Fruit fly (Drosophila melanogaster) whole organism, embryonic: ENCODE data around the gene CG2841.
A peak's percentile ranks its signal among the peaks of the same experiment; 100 is the strongest.

Experiments used
- BEAF-32 ChIP-seq: fragments of 200-800 bp; sonication (Bioruptor generic); optimal IDR thresholded peaks from 3 replicates; lab custom pipeline; 2017; ENCODE audit warnings: missing biosample characterization, missing genetic modification characterization, mild to moderate bottlenecking, moderate library complexity, missing genetic modification reagents
- CG10462 ChIP-seq: fragments of 200-800 bp; sonication (Bioruptor generic); optimal IDR thresholded peaks from 2 replicates; lab custom pipeline; 2016; ENCODE audit warnings: missing biosample characterization, missing genetic modification characterization
- CG10654 ChIP-seq: fragments of 200-800 bp; sonication (Bioruptor generic); optimal IDR thresholded peaks from 2 replicates; lab custom pipeline; 2016; ENCODE audit warnings: missing biosample characterization, missing genetic modification characterization
- CG15601 ChIP-seq: fragments of 200-800 bp; sonication (Bioruptor generic); optimal IDR thresholded peaks from 3 replicates; lab custom pipeline; 2019; ENCODE audit warnings: missing biosample characterization, mild to moderate bottlenecking, missing genetic modification characterization, moderate library complexity
- CG16863 ChIP-seq: fragments of 200-800 bp; sonication (Bioruptor generic); optimal IDR thresholded peaks from 3 replicates; lab custom pipeline; 2016; ENCODE audit warnings: missing biosample characterization, missing genetic modification characterization
- CG17912 ChIP-seq: fragments of 200-800 bp; sonication (Bioruptor generic); optimal IDR thresholded peaks from 2 replicates; lab custom pipeline; 2018; ENCODE audit warnings: missing biosample characterization, mild to moderate bottlenecking, missing genetic modification characterization
- CG18599 ChIP-seq: fragments of 200-800 bp; sonication (Bioruptor generic); optimal IDR thresholded peaks from 3 replicates; lab custom pipeline; 2017; ENCODE audit warnings: missing biosample characterization, missing genetic modification characterization, mild to moderate bottlenecking, moderate library complexity, missing genetic modification reagents
- CG3995 ChIP-seq: fragments of 200-800 bp; sonication (Bioruptor generic); optimal IDR thresholded peaks from 3 replicates; lab custom pipeline; 2016; ENCODE audit warnings: missing biosample characterization, missing genetic modification characterization
- CG4707 ChIP-seq: fragments of 200-800 bp; sonication (Bioruptor generic); optimal IDR thresholded peaks from 2 replicates; lab custom pipeline; 2018; ENCODE audit warnings: missing biosample characterization, mild to moderate bottlenecking, missing genetic modification characterization, moderate library complexity
- CG6254 ChIP-seq: fragments of 200-800 bp; sonication (Bioruptor generic); optimal IDR thresholded peaks from 3 replicates; lab custom pipeline; 2017; ENCODE audit warnings: mild to moderate bottlenecking, missing biosample characterization, missing genetic modification reagents, missing genetic modification characterization
- CG8281 ChIP-seq: fragments of 200-800 bp; sonication (Bioruptor generic); optimal IDR thresholded peaks from 2 replicates; lab custom pipeline; 2018; ENCODE audit warnings: missing biosample characterization, mild to moderate bottlenecking, missing genetic modification characterization, moderate library complexity
- CG9437 ChIP-seq: fragments of 200-800 bp; sonication (Bioruptor generic); optimal IDR thresholded peaks from 2 replicates; lab custom pipeline; 2018; ENCODE audit warnings: missing biosample characterization, mild to moderate bottlenecking, missing genetic modification characterization
- CTCF ChIP-seq: fragments of 200-800 bp; sonication (Bioruptor generic); optimal IDR thresholded peaks from 2 replicates; lab custom pipeline; 2017; ENCODE audit warnings: missing biosample characterization, mild to moderate bottlenecking, missing genetic modification characterization, moderate library complexity
- CoRest ChIP-seq: fragments of 200-800 bp; sonication (Bioruptor generic); optimal IDR thresholded peaks from 3 replicates; lab custom pipeline; 2018; ENCODE audit warnings: missing biosample characterization, mild to moderate bottlenecking, missing genetic modification characterization, moderate library complexity
- Deaf1 ChIP-seq: fragments of 200-800 bp; optimal IDR thresholded peaks from 3 replicates; lab custom pipeline; 2019; ENCODE audit warnings: missing biosample characterization, mild to moderate bottlenecking, missing genetic modification characterization, moderate library complexity
- Dip2 ChIP-seq: fragments of 200-800 bp; sonication (Bioruptor generic); IDR thresholded peaks from 2 replicates; pipeline ENCODE4 v1.3.6; 2022; ENCODE audit warnings: missing biosample characterization, missing genetic modification characterization
- E2f2 ChIP-seq: fragments of 200-800 bp; sonication (Bioruptor generic); IDR thresholded peaks from 2 replicates; pipeline ENCODE4 v1.3.6; 2022; ENCODE audit warnings: missing biosample characterization, missing genetic modification characterization
- Ets65A ChIP-seq: fragments of 200-800 bp; sonication (Bioruptor generic); peaks from one replicate; lab custom pipeline; 2016; ENCODE audit warnings: missing biosample characterization, missing genetic modification characterization
- Ets97D ChIP-seq: fragments of 200-800 bp; sonication (Bioruptor generic); optimal IDR thresholded peaks from 3 replicates; lab custom pipeline; 2016; ENCODE audit warnings: missing biosample characterization, missing genetic modification characterization
- Fer1 ChIP-seq: fragments of 200-800 bp; sonication (Bioruptor generic); optimal IDR thresholded peaks from 2 replicates; lab custom pipeline; 2017; ENCODE audit warnings: missing biosample characterization, mild to moderate bottlenecking, missing genetic modification characterization
- HLHmδ ChIP-seq: fragments of 200-800 bp; sonication (Bioruptor generic); optimal IDR thresholded peaks from 2 replicates; lab custom pipeline; 2018; ENCODE audit warnings: missing biosample characterization, mild to moderate bottlenecking, missing genetic modification characterization, moderate library complexity
- HmgZ ChIP-seq: fragments of 200-800 bp; sonication (Bioruptor generic); optimal IDR thresholded peaks from 2 replicates; lab custom pipeline; 2018; ENCODE audit warnings: missing biosample characterization, mild to moderate bottlenecking, missing genetic modification characterization
- Hmr ChIP-seq: fragments of 200-800 bp; sonication (Bioruptor generic); optimal IDR thresholded peaks from 3 replicates; lab custom pipeline; 2017; ENCODE audit warnings: mild to moderate bottlenecking, missing biosample characterization, missing genetic modification reagents, missing genetic modification characterization
- Jarid2 ChIP-seq: fragments of 200-800 bp; sonication (Bioruptor generic); optimal IDR thresholded peaks from 3 replicates; lab custom pipeline; 2017; ENCODE audit warnings: mild to moderate bottlenecking, missing biosample characterization, missing genetic modification reagents, missing genetic modification characterization
- MBD-R2 ChIP-seq: fragments of 200-800 bp; sonication (Bioruptor generic); IDR thresholded peaks from 2 replicates; pipeline ENCODE4 v1.3.6; 2022; ENCODE audit warnings: missing biosample characterization, missing genetic modification characterization
- Med ChIP-seq: fragments of 200-800 bp; sonication (Bioruptor generic); peaks from one replicate; lab custom pipeline; 2016; ENCODE audit warnings: missing biosample characterization, missing genetic modification characterization, mild to moderate bottlenecking, inconsistent platforms, moderate library complexity
- Oli ChIP-seq: fragments of 200-800 bp; sonication (Bioruptor generic); optimal IDR thresholded peaks from 2 replicates; lab custom pipeline; 2018; ENCODE audit warnings: missing biosample characterization, mild to moderate bottlenecking, missing genetic modification characterization, moderate library complexity
- Opbp ChIP-seq: fragments of 200-800 bp; sonication (Bioruptor generic); IDR thresholded peaks from 3 replicates; pipeline ENCODE4 v1.3.6; 2022; ENCODE audit warnings: missing biosample characterization, missing genetic modification characterization; ENCODE audit not compliant: partially characterized antibody
- Pdp1 ChIP-seq, 2 experiments: fragments of 200-800 bp; sonication (Bioruptor generic); optimal IDR thresholded peaks; 3 replicates each; lab custom pipeline; 2016; ENCODE audit warnings: missing biosample characterization in 2 of 2, missing genetic modification characterization in 2 of 2, mild to moderate bottlenecking in 1 of 2, moderate library complexity in 1 of 2
- Sox100B ChIP-seq: fragments of 200-800 bp; sonication (Bioruptor generic); optimal IDR thresholded peaks from 3 replicates; lab custom pipeline; 2018; ENCODE audit warnings: missing biosample characterization, mild to moderate bottlenecking, missing genetic modification characterization
- ac ChIP-seq: fragments of 200-800 bp; sonication (Bioruptor generic); optimal IDR thresholded peaks from 3 replicates; lab custom pipeline; 2017; ENCODE audit warnings: missing biosample characterization, mild to moderate bottlenecking, missing genetic modification characterization
- cg ChIP-seq: fragments of 200-800 bp; sonication (Bioruptor generic); optimal IDR thresholded peaks from 3 replicates; lab custom pipeline; 2019; ENCODE audit warnings: missing biosample characterization, mild to moderate bottlenecking, missing genetic modification characterization, moderate library complexity
- crp ChIP-seq, 2 experiments: fragments of 200-800 bp; sonication (Bioruptor generic); optimal IDR thresholded peaks; 2 replicates in 1 of 2; 3 replicates in 1 of 2; lab custom pipeline; 2017; ENCODE audit warnings: missing biosample characterization in 2 of 2, missing genetic modification characterization in 2 of 2, mild to moderate bottlenecking in 1 of 2, moderate library complexity in 1 of 2
- dimm ChIP-seq: fragments of 200-800 bp; sonication (Bioruptor generic); IDR thresholded peaks from 2 replicates; pipeline ENCODE4 v1.3.6; 2022; ENCODE audit warnings: missing biosample characterization, missing genetic modification characterization
- dpn ChIP-seq, 2 experiments: fragments of 200-800 bp; sonication (Bioruptor generic); optimal IDR thresholded peaks; 3 replicates each; lab custom pipeline; 2016; ENCODE audit warnings: missing biosample characterization in 2 of 2, missing genetic modification characterization in 2 of 2
- ewg ChIP-seq: fragments of 200-800 bp; sonication (Bioruptor generic); optimal IDR thresholded peaks from 3 replicates; lab custom pipeline; 2017; ENCODE audit warnings: mild to moderate bottlenecking, missing biosample characterization, missing genetic modification reagents, missing genetic modification characterization
- fd102C ChIP-seq: fragments of 200-800 bp; sonication (Bioruptor generic); optimal IDR thresholded peaks from 2 replicates; lab custom pipeline; 2018; ENCODE audit warnings: missing biosample characterization, mild to moderate bottlenecking, missing genetic modification characterization, moderate library complexity
- hth ChIP-seq: fragments of >200 bp; optimal IDR thresholded peaks from 2 replicates; lab custom pipeline; 2017; ENCODE audit warnings: inconsistent platforms
- jumu ChIP-seq: fragments of 200-800 bp; sonication (Bioruptor generic); optimal IDR thresholded peaks from 3 replicates; lab custom pipeline; 2016; ENCODE audit warnings: missing biosample characterization, missing genetic modification characterization
- nerfin-1 ChIP-seq: fragments of 200-800 bp; sonication (Bioruptor generic); optimal IDR thresholded peaks from 3 replicates; lab custom pipeline; 2019; ENCODE audit warnings: missing biosample characterization, mild to moderate bottlenecking, missing genetic modification characterization, moderate library complexity
- sc ChIP-seq, 3 experiments: fragments of >200 bp in 2 of 3; fragments of 200-800 bp in 1 of 3; sonication (Bioruptor generic) in 1 of 3; optimal IDR thresholded peaks; 2 replicates in 2 of 3; 3 replicates in 1 of 3; lab custom pipeline; 2017; ENCODE audit warnings: mild to moderate bottlenecking in 1 of 3, missing biosample characterization in 1 of 3, missing genetic modification characterization in 1 of 3, missing genetic modification reagents in 1 of 3
- sens ChIP-seq: fragments of 200-800 bp; sonication (Bioruptor generic); peaks from one replicate; lab custom pipeline; 2016; ENCODE audit warnings: missing biosample characterization, missing genetic modification characterization
- stwl ChIP-seq: fragments of 200-800 bp; sonication (Bioruptor generic); optimal IDR thresholded peaks from 3 replicates; lab custom pipeline; 2018; ENCODE audit warnings: missing biosample characterization, mild to moderate bottlenecking, missing genetic modification characterization, moderate library complexity
- wek ChIP-seq: fragments of 200-800 bp; sonication (Bioruptor generic); optimal IDR thresholded peaks from 3 replicates; lab custom pipeline; 2018; ENCODE audit warnings: missing biosample characterization, mild to moderate bottlenecking, missing genetic modification characterization, moderate library complexity
- yki ChIP-seq: fragments of >200 bp; optimal IDR thresholded peaks from 3 replicates; lab custom pipeline; 2018

CG2841 gene

DNA sequence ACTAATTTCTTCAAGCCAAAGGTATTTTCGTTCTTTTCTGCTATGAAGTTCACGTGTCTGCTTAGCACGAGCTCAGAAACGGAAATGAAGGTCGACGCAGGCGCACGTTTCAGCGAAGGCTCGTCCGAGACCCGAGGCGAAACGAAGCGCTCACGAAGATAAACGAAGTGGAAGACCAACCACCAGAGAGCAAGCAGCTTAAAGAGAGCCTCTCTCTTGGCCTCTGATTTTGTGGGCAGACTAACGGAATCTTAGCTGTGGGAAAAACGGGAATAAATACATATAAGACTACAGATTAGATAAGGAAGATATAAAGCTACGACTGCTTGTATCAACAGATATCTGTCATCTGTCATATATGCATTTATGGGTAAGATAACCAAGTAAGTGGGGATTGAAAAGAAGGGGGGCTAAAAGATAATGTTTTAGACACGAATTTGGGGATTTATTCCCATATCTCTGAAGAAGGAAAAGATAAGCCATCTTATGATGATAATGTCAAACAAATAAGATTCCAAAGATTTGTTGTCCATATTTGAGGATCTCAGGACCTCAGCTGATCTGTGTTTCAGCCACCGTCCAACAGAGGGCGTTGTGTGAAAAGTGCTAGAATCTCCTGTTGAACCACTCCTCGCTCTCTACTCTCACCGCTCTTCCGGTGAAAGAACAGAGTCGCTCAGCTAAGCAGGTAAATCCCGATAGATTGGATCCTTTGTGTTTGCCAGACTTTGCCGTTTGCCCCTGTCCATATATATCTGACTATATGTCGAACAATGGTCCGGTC lies 21.6 kb upstream of the CG2841 start, which contains the start of gene PsGEF (continued):
- no peak for TF ChIP-seq Dip2 (GFP tag; lab: Robert Waterston, UW)
- no peak for TF ChIP-seq CoRest (tag; lab: Kevin White, UChicago)
- peak in 1 of 2 experiments; percentile 40 for TF ChIP-seq crp (GFP tag; optimal IDR thresholded peaks at IDR 0.05; lab: Kevin White, UChicago)
- peak; percentile 83 for TF ChIP-seq nerfin-1 (tag; lab: Kevin White, UChicago)
- TF ChIP-seq Fer1 (GFP tag; lab: Kevin White, UChicago) = no peak
- peak; percentile 93 for TF ChIP-seq Deaf1 (tag; lab: Kevin White, UChicago)
- TF ChIP-seq CG6254 (GFP tag; lab: Kevin White, UChicago) = peak; percentile 18

DNA sequence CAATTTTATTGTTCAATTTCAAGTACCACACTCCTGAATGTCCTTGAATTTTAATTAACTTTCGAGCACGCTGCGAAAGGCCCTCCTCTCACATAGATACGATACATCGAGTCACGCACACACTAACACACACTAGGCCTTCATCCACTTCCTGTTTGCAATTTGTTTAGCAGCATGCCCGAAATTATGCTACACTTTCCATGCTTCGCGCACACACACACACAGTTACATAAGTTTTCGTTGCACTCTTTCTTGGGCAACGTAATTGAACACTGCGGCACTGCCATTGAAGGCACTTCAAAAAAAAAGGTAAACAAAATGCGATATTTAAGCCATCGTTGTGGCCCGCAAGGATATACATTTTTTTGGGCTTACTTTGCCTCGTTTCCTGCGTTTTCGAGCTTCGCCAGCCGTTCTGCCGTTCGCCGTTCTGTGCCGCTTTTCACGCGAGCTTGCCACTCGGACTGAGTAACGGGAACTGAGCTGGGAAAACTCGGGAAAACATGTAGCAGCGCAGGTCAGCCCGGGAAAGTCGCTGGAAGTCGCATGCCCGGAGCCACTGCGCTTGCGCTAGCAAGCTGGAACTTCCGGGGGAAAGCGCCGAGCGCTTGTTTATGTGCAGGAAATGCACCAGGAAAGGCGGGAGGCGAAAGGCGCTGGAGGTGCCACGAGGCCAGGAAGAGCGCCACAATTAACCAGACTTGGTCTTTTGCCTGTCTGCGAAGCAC lies 17.1 kb upstream of the CG2841 start:
- TF ChIP-seq MBD-R2 (GFP tag; lab: Robert Waterston, UW) (no peak), CG3995 (no peak), Ets97D (GFP tag; lab: Kevin White, UChicago) (peak; percentile 70), cg (GFP tag; lab: Kevin White, UChicago) (peak; percentile 74), CG9437 (GFP tag; lab: Kevin White, UChicago) (peak; percentile 90), CG18599 (GFP tag; lab: Kevin White, UChicago) (no peak), wek (GFP tag; lab: Kevin White, UChicago) (no peak), Sox100B (GFP tag; lab: Kevin White, UChicago) (no peak), hth (no peak), Jarid2 (GFP tag; lab: Kevin White, UChicago) (peak; percentile 36), sens (GFP tag; lab: Kevin White, UChicago) (peak; percentile 25), CG15601 (tag; lab: Kevin White, UChicago) (peak; percentile 64), stwl (tag; lab: Kevin White, UChicago) (peak; percentile 42), CG10462 (GFP tag; lab: Kevin White, UChicago) (no peak), fd102C (GFP tag; lab: Kevin White, UChicago) (peak; percentile 53), BEAF-32 (peak; percentile 14), Ets65A (GFP tag; lab: Kevin White, UChicago) (peak; percentile 29), jumu (no peak), dpn (GFP tag; optimal IDR thresholded peaks at IDR 0.05; lab: Kevin White, UChicago) (no peak), yki (no peak), sc (optimal IDR thresholded peaks at IDR 0.05; lab: Kevin White, UChicago) (no peak), sc (GFP tag; optimal IDR thresholded peaks at IDR 0.05; lab: Kevin White, UChicago) (no peak), E2f2 (GFP tag; lab: Robert Waterston, UW) (no peak), CTCF (GFP tag; lab: Kevin White, UChicago) (peak; percentile 20), CG4707 (GFP tag; lab: Kevin White, UChicago) (no peak), dimm (GFP tag; lab: Robert Waterston, UW) (no peak), Opbp (0 out of 3 replicates have a peak, but pooled peaks have one; percentile 16), HmgZ (tag; lab: Kevin White, UChicago) (no peak), Dip2 (GFP tag; lab: Robert Waterston, UW) (no peak), HLHmδ (GFP tag; lab: Kevin White, UChicago) (peak; percentile 71), Pdp1 (GFP tag; optimal IDR thresholded peaks at IDR 0.05; lab: Kevin White, UChicago) (peak in 1 of 2 experiments; percentile 66), Hmr (GFP tag; lab: Kevin White, UChicago) (peak; percentile 32), CG17912 (GFP tag; lab: Kevin White, UChicago) (no peak), ac (GFP tag; lab: Kevin White, UChicago) (no peak), Med (GFP tag; lab: Kevin White, UChicago) (peak; percentile 69), CG10654 (GFP tag; lab: Kevin White, UChicago) (no peak), CG8281 (tag; lab: Kevin White, UChicago) (no peak), CG16863 (GFP tag; lab: Kevin White, UChicago) (no peak), ewg (GFP tag; lab: Kevin White, UChicago) (peak; percentile 95), Oli (tag; lab: Kevin White, UChicago) (no peak)
